Fruit fly (Drosophila melanogaster): ENCODE data around the gene blot.

- TF ChIP-seq pan (optimal IDR thresholded peaks at IDR 0.05): no peak
- TF ChIP-seq CG8478 (optimal IDR thresholded peaks at IDR 0.05): no peak
Observed at dm6 chr3L:17346393-17346792, 74.9 kb downstream of the blot start.

Measured in whole organism.